Fruit fly (Drosophila melanogaster) whole organism, embryonic: ENCODE results near the gene CG14817.
A peak's percentile ranks its signal among the peaks of the same experiment; 100 is the strongest.

Experiments
- CG13123 ChIP-seq: fragments of 200-800 bp; sonication (Bioruptor generic); optimal IDR thresholded peaks from 2 replicates; lab custom pipeline; 2016; ENCODE audit warnings: missing biosample characterization, missing genetic modification characterization
- CG13894 ChIP-seq: fragments of 200-800 bp; sonication (Bioruptor generic); optimal IDR thresholded peaks from 3 replicates; lab custom pipeline; 2018; ENCODE audit warnings: missing biosample characterization, mild to moderate bottlenecking, missing genetic modification characterization, moderate library complexity
- CG14860 ChIP-seq: fragments of 200-800 bp; sonication (Bioruptor generic); IDR thresholded peaks from 3 replicates; pipeline ENCODE4 v1.3.6; 2022; ENCODE audit warnings: missing biosample characterization, missing genetic modification characterization; ENCODE audit not compliant: partially characterized antibody
- CG30020 ChIP-seq: fragments of 200-800 bp; optimal IDR thresholded peaks from 2 replicates; lab custom pipeline; 2019; ENCODE audit warnings: missing biosample characterization, mild to moderate bottlenecking, missing genetic modification characterization, moderate library complexity
- CG31388 ChIP-seq: fragments of 200-800 bp; sonication (Bioruptor generic); optimal IDR thresholded peaks from 2 replicates; lab custom pipeline; 2016; ENCODE audit warnings: missing biosample characterization, missing genetic modification characterization
- CG34376 ChIP-seq: fragments of 200-800 bp; sonication (Bioruptor generic); optimal IDR thresholded peaks from 2 replicates; lab custom pipeline; 2018; ENCODE audit warnings: missing biosample characterization, mild to moderate bottlenecking, missing genetic modification characterization
- CG3726 ChIP-seq: fragments of 200-800 bp; sonication (Bioruptor generic); IDR thresholded peaks from 3 replicates; pipeline ENCODE4, ENCODE4 v1.3.6; 2022; ENCODE audit warnings: missing biosample characterization, missing genetic modification characterization
- CG3838 ChIP-seq: fragments of 200-800 bp; sonication (Bioruptor generic); optimal IDR thresholded peaks from 3 replicates; lab custom pipeline; 2016; ENCODE audit warnings: missing biosample characterization, missing genetic modification characterization
- CG4424 ChIP-seq: fragments of 200-800 bp; sonication (Bioruptor generic); optimal IDR thresholded peaks from 3 replicates; lab custom pipeline; 2016; ENCODE audit warnings: missing biosample characterization, missing genetic modification characterization
- CG5953 ChIP-seq: fragments of 200-800 bp; sonication (Bioruptor generic); IDR thresholded peaks from 2 replicates; pipeline ENCODE4 v1.3.6; 2022; ENCODE audit warnings: missing biosample characterization, missing genetic modification characterization
- CG6683 ChIP-seq: fragments of 200-800 bp; sonication (Bioruptor generic); optimal IDR thresholded peaks from 2 replicates; lab custom pipeline; 2017; ENCODE audit warnings: missing biosample characterization, mild to moderate bottlenecking, missing genetic modification characterization, missing genetic modification reagents
- CG7745 ChIP-seq: fragments of 200-800 bp; sonication (Bioruptor generic); optimal IDR thresholded peaks from 2 replicates; lab custom pipeline; 2018; ENCODE audit warnings: missing biosample characterization, mild to moderate bottlenecking, missing genetic modification characterization, moderate library complexity
- CG8290 ChIP-seq, 3 experiments: fragments of 200-800 bp; sonication (Bioruptor generic); optimal IDR thresholded peaks; 2 replicates each; lab custom pipeline; 2016 to 2019; ENCODE audit warnings: missing biosample characterization in 3 of 3, missing genetic modification characterization in 3 of 3, mild to moderate bottlenecking in 2 of 3, moderate library complexity in 1 of 3
- CG9932 ChIP-seq: fragments of 200-800 bp; sonication (Bioruptor generic); IDR thresholded peaks from 2 replicates; pipeline ENCODE4 v1.3.6; 2022; ENCODE audit warnings: missing biosample characterization, missing genetic modification characterization
- D ChIP-seq, 2 experiments: fragments of 200-800 bp in 1 of 2; fragments of >200 bp in 1 of 2; sonication (Bioruptor generic) in 1 of 2; optimal IDR thresholded peaks; 2 replicates in 1 of 2; 3 replicates in 1 of 2; lab custom pipeline; 2017; ENCODE audit warnings: mild to moderate bottlenecking in 1 of 2, missing biosample characterization in 1 of 2, missing genetic modification characterization in 1 of 2, missing genetic modification reagents in 1 of 2
- D19B ChIP-seq: fragments of 200-800 bp; sonication (Bioruptor generic); optimal IDR thresholded peaks from 2 replicates; lab custom pipeline; 2017; ENCODE audit warnings: missing biosample characterization, mild to moderate bottlenecking, missing genetic modification characterization
- Dad ChIP-seq: fragments of 200-800 bp; sonication (Bioruptor generic); optimal IDR thresholded peaks from 3 replicates; lab custom pipeline; 2016; ENCODE audit warnings: missing biosample characterization, missing genetic modification characterization
- Dll ChIP-seq: fragments of 200-800 bp; sonication (Bioruptor generic); IDR thresholded peaks from 4 replicates; pipeline ENCODE4 v1.3.6; 2022; ENCODE audit warnings: missing biosample characterization, missing genetic modification characterization; ENCODE audit not compliant: partially characterized antibody
- Doc3 ChIP-seq: fragments of 200-800 bp; sonication (Bioruptor generic); IDR thresholded peaks from 3 replicates; pipeline ENCODE4 v1.3.6; 2022; ENCODE audit warnings: missing biosample characterization, missing genetic modification characterization; ENCODE audit not compliant: partially characterized antibody
- HLH4C ChIP-seq: fragments of 200-800 bp; sonication (Bioruptor generic); IDR thresholded peaks from 3 replicates; pipeline ENCODE4 v1.3.6; 2022; ENCODE audit warnings: missing biosample characterization, missing genetic modification characterization; ENCODE audit not compliant: partially characterized antibody
- Hey ChIP-seq: fragments of 200-800 bp; sonication (Bioruptor generic); optimal IDR thresholded peaks from 3 replicates; lab custom pipeline; 2018; ENCODE audit warnings: missing biosample characterization, mild to moderate bottlenecking, missing genetic modification characterization
- Jarid2 ChIP-seq: fragments of 200-800 bp; sonication (Bioruptor generic); optimal IDR thresholded peaks from 3 replicates; lab custom pipeline; 2017; ENCODE audit warnings: mild to moderate bottlenecking, missing biosample characterization, missing genetic modification reagents, missing genetic modification characterization
- Rx ChIP-seq: fragments of 200-800 bp; sonication (Bioruptor generic); IDR thresholded peaks from 2 replicates; pipeline ENCODE4 v1.3.6; 2022; ENCODE audit warnings: missing biosample characterization, missing genetic modification characterization
- Sin3A ChIP-seq: fragments of >200 bp; optimal IDR thresholded peaks from 2 replicates; lab custom pipeline; 2018
- Ssrp ChIP-seq: fragments of 200-800 bp; sonication (Bioruptor generic); optimal IDR thresholded peaks from 2 replicates; lab custom pipeline; 2018; ENCODE audit warnings: missing biosample characterization, mild to moderate bottlenecking, missing genetic modification characterization, moderate library complexity
- Taf1 ChIP-seq: fragments of 200-800 bp; sonication (Bioruptor generic); IDR thresholded peaks from 2 replicates; pipeline ENCODE4 v1.3.6; 2022; ENCODE audit warnings: missing biosample characterization, missing genetic modification characterization
- Trl ChIP-seq, 3 experiments: fragments of >200 bp in 2 of 3; fragments of 200-800 bp in 1 of 3; sonication (Bioruptor generic) in 1 of 3; optimal IDR thresholded peaks; 2 replicates in 1 of 3; 3 replicates in 2 of 3; lab custom pipeline; 2016 to 2017; ENCODE audit warnings: missing biosample characterization in 1 of 3, missing genetic modification characterization in 1 of 3
- aop ChIP-seq: fragments of 200-800 bp; sonication (Bioruptor generic); IDR thresholded peaks from 2 replicates; pipeline ENCODE4 v1.3.6; 2022; ENCODE audit warnings: missing biosample characterization, missing genetic modification characterization
- ci ChIP-seq: fragments of 200-800 bp; sonication (Bioruptor generic); IDR thresholded peaks from 3 replicates; pipeline ENCODE4 v1.3.6; 2022; ENCODE audit warnings: missing biosample characterization, missing genetic modification characterization
- cwo ChIP-seq: fragments of 200-800 bp; sonication (Bioruptor generic); optimal IDR thresholded peaks from 3 replicates; lab custom pipeline; 2017; ENCODE audit warnings: missing biosample characterization, missing genetic modification characterization, mild to moderate bottlenecking, moderate library complexity, missing genetic modification reagents
- danr ChIP-seq: fragments of 200-800 bp; sonication (Bioruptor generic); IDR thresholded peaks from 2 replicates; pipeline ENCODE4 v1.3.6; 2022; ENCODE audit warnings: missing biosample characterization, missing genetic modification characterization
- dm ChIP-seq: fragments of 200-800 bp; sonication (Bioruptor generic); optimal IDR thresholded peaks from 3 replicates; lab custom pipeline; 2016; ENCODE audit warnings: missing biosample characterization, missing genetic modification characterization
- dmrt99B ChIP-seq: fragments of 200-800 bp; sonication (Bioruptor generic); optimal IDR thresholded peaks from 2 replicates; lab custom pipeline; 2018; ENCODE audit warnings: missing biosample characterization, mild to moderate bottlenecking, missing genetic modification characterization, moderate library complexity
- emc ChIP-seq: fragments of 200-800 bp; sonication (Bioruptor generic); optimal IDR thresholded peaks from 2 replicates; lab custom pipeline; 2016; ENCODE audit warnings: missing biosample characterization, missing genetic modification characterization
- esg ChIP-seq: fragments of 200-800 bp; sonication (Bioruptor generic); conservative IDR thresholded peaks from 2 replicates; pipeline ENCODE4 v1.3.6; 2022; ENCODE audit warnings: missing biosample characterization, missing genetic modification characterization
- exex ChIP-seq: fragments of 200-800 bp; sonication (Bioruptor generic); optimal IDR thresholded peaks from 4 replicates; lab custom pipeline; 2018; ENCODE audit warnings: missing biosample characterization, mild to moderate bottlenecking, missing genetic modification characterization, moderate library complexity
- fd64A ChIP-seq: fragments of 200-800 bp; sonication (Bioruptor generic); optimal IDR thresholded peaks from 3 replicates; lab custom pipeline; 2018; ENCODE audit warnings: missing biosample characterization, mild to moderate bottlenecking, missing genetic modification characterization
- gt ChIP-seq: fragments of 200-800 bp; sonication (Bioruptor generic); IDR thresholded peaks from 2 replicates; pipeline ENCODE4 v1.3.6; 2022; ENCODE audit warnings: missing biosample characterization, missing genetic modification characterization
- onecut ChIP-seq: fragments of 200-800 bp; sonication (Bioruptor generic); IDR thresholded peaks from 2 replicates; pipeline ENCODE4 v1.3.6; 2022; ENCODE audit warnings: missing biosample characterization, missing genetic modification characterization
- pb ChIP-seq: fragments of 200-800 bp; sonication (Bioruptor generic); optimal IDR thresholded peaks from 3 replicates; lab custom pipeline; 2016; ENCODE audit warnings: missing biosample characterization, missing genetic modification characterization
- pros ChIP-seq: fragments of 200-800 bp; sonication (Bioruptor generic); optimal IDR thresholded peaks from 3 replicates; lab custom pipeline; 2019; ENCODE audit warnings: missing biosample characterization, mild to moderate bottlenecking, missing genetic modification characterization, moderate library complexity
- pum ChIP-seq: fragments of 200-800 bp; sonication (Bioruptor generic); optimal IDR thresholded peaks from 2 replicates; lab custom pipeline; 2016; ENCODE audit warnings: missing biosample characterization, missing genetic modification characterization
- sisA ChIP-seq: fragments of 200-800 bp; sonication (Bioruptor generic); IDR thresholded peaks from 2 replicates; pipeline ENCODE4 v1.3.6; 2022; ENCODE audit warnings: missing biosample characterization, missing genetic modification characterization
- slp2 ChIP-seq: fragments of 200-800 bp; sonication (Bioruptor generic); optimal IDR thresholded peaks from 2 replicates; lab custom pipeline; 2016; ENCODE audit warnings: missing biosample characterization, missing genetic modification characterization
- sqz ChIP-seq: fragments of 200-800 bp; sonication (Bioruptor generic); optimal IDR thresholded peaks from 3 replicates; lab custom pipeline; 2018; ENCODE audit warnings: missing biosample characterization, mild to moderate bottlenecking, missing genetic modification characterization
- ssp ChIP-seq: fragments of 200-800 bp; sonication (Bioruptor generic); IDR thresholded peaks from 2 replicates; pipeline ENCODE4 v1.3.6; 2022; ENCODE audit warnings: missing biosample characterization, missing genetic modification characterization
- tio ChIP-seq: fragments of 200-800 bp; sonication (Bioruptor generic); optimal IDR thresholded peaks from 2 replicates; lab custom pipeline; 2017; ENCODE audit warnings: missing biosample characterization, missing genetic modification characterization, inconsistent platforms
- ttk ChIP-seq: fragments of 200-800 bp; sonication (Bioruptor generic); IDR thresholded peaks from 2 replicates; pipeline ENCODE4 v2.1.2; 2022; ENCODE audit warnings: missing biosample characterization, missing genetic modification characterization
- wek ChIP-seq: fragments of 200-800 bp; sonication (Bioruptor generic); optimal IDR thresholded peaks from 3 replicates; lab custom pipeline; 2018; ENCODE audit warnings: missing biosample characterization, mild to moderate bottlenecking, missing genetic modification characterization, moderate library complexity

CG14817 gene

dm6 chrX:1907727-1908264, 30.7 kb upstream of the CG14817 start, which contains the start of gene mip130 (continued):
- TF ChIP-seq CG7745 (tag; lab: Kevin White, UChicago) = no peak
- peak; percentile 17 for TF ChIP-seq pb (GFP tag; lab: Kevin White, UChicago)
- no peak for TF ChIP-seq Hey (tag; lab: Kevin White, UChicago)
- no peak for TF ChIP-seq CG6683 (GFP tag; lab: Kevin White, UChicago)
- TF ChIP-seq D19B (GFP tag; lab: Kevin White, UChicago) = peak; percentile 57
- peak; percentile 59; the same call in 2 of the 3 replicates for TF ChIP-seq HLH4C (GFP tag; lab: Robert Waterston, UW)
- TF ChIP-seq onecut = no peak
- no peak for TF ChIP-seq CG13123 (GFP tag; lab: Kevin White, UChicago)
- no peak for TF ChIP-seq dmrt99B (tag; lab: Kevin White, UChicago)
- 0 out of 3 replicates have a peak, but pooled peaks have one; percentile 52 for TF ChIP-seq CG14860 (GFP tag; lab: Robert Waterston, UW)
- TF ChIP-seq dm (GFP tag; lab: Kevin White, UChicago) = peak; percentile 4
- no peak for TF ChIP-seq CG3838 (GFP tag; lab: Kevin White, UChicago)
- TF ChIP-seq Ssrp (tag; lab: Kevin White, UChicago) = peak; percentile 48
- no peak for TF ChIP-seq Trl (optimal IDR thresholded peaks at IDR 0.05; lab: Kevin White, UChicago)
- peak; percentile 55 for TF ChIP-seq Trl (GFP tag; optimal IDR thresholded peaks at IDR 0.05; lab: Kevin White, UChicago)
- no peak for TF ChIP-seq wek (GFP tag; lab: Kevin White, UChicago)
- TF ChIP-seq CG13894 (tag; lab: Kevin White, UChicago) = no peak
- TF ChIP-seq ttk = no peak
- no peak for TF ChIP-seq Jarid2
- TF ChIP-seq CG9932 (GFP tag; lab: Robert Waterston, UW) = peak; percentile 72
- TF ChIP-seq Doc3 (GFP tag; lab: Robert Waterston, UW) = peak; percentile 56
- TF ChIP-seq CG31388 (GFP tag; lab: Kevin White, UChicago) = no peak
- TF ChIP-seq tio (GFP tag; lab: Kevin White, UChicago) = no peak
- TF ChIP-seq Rx = no peak
- TF ChIP-seq CG4424 (GFP tag; lab: Kevin White, UChicago) = peak; percentile 35
- TF ChIP-seq CG3726 = no peak
- TF ChIP-seq pum (GFP tag; lab: Kevin White, UChicago) = no peak
- TF ChIP-seq D (optimal IDR thresholded peaks at IDR 0.05; lab: Kevin White, UChicago) = no peak
- no peak for TF ChIP-seq D (GFP tag; optimal IDR thresholded peaks at IDR 0.05; lab: Kevin White, UChicago)
- peak; percentile 55 for TF ChIP-seq sisA (GFP tag; lab: Robert Waterston, UW)
- no peak for TF ChIP-seq Dad (GFP tag; lab: Kevin White, UChicago)
- no peak for TF ChIP-seq Taf1
- TF ChIP-seq CG5953 (GFP tag; lab: Robert Waterston, UW) = no peak
- peak; percentile 82; the same call in 3 of the 4 replicates for TF ChIP-seq Dll
- no peak for TF ChIP-seq gt
- TF ChIP-seq sqz = peak; percentile 88
- no peak for TF ChIP-seq exex
- TF ChIP-seq Sin3A (lab: Kevin White, UChicago) = peak; percentile 58
- TF ChIP-seq CG34376 (GFP tag; lab: Kevin White, UChicago) = peak; percentile 8
- TF ChIP-seq pros (GFP tag; lab: Kevin White, UChicago) = no peak
- peak; percentile 42; the same call in 1 of the 2 replicates for TF ChIP-seq ssp
- no peak for TF ChIP-seq aop (GFP tag; lab: Robert Waterston, UW)
- TF ChIP-seq ci (GFP tag; lab: Robert Waterston, UW) = no peak
- no peak for TF ChIP-seq fd64A (GFP tag; lab: Kevin White, UChicago)
- peak; percentile 22 for TF ChIP-seq slp2
- peak; percentile 12 for TF ChIP-seq CG30020 (tag; lab: Kevin White, UChicago)
- peak; percentile 28 for TF ChIP-seq cwo (GFP tag; lab: Kevin White, UChicago)
- TF ChIP-seq CG8290 (GFP tag; optimal IDR thresholded peaks at IDR 0.05; lab: Kevin White, UChicago) = no peak
- no peak for TF ChIP-seq CG8290 (tag; optimal IDR thresholded peaks at IDR 0.05; lab: Kevin White, UChicago)
- peak; percentile 50 for TF ChIP-seq esg
- peak; percentile 16 for TF ChIP-seq emc (GFP tag; lab: Kevin White, UChicago)
- TF ChIP-seq danr (GFP tag; lab: Robert Waterston, UW) = 0 out of 2 replicates have a peak, but pooled peaks have one; percentile 23
